Worm (Caenorhabditis elegans): ENCODE data around the gene F21C10.3.
A peak's percentile ranks its signal among the peaks of the same experiment; 100 is the strongest.

F21C10.3 gene

ce11 chrV:9141297-9141696 is 13.4 kb downstream of the F21C10.3 start, which contains the start of gene pitr-3:
Gene pitr-3 (minus strand): TSS chrV:9141397.
- TF ChIP-seq lin-39 (tag; optimal IDR thresholded peaks at IDR 0.05) (no peak), hlh-4 (tag; optimal IDR thresholded peaks at IDR 0.05) (no peak), tlp-1 (tag; optimal IDR thresholded peaks at IDR 0.05) (no peak), lin-35 (GFP tag; optimal IDR thresholded peaks at IDR 0.05) (no peak), elt-3 (tag; optimal IDR thresholded peaks at IDR 0.05) (no peak)

ce11 chrV:9143896-9144295 is 16.0 kb downstream of the F21C10.3 start:
- TF ChIP-seq lin-14 (GFP tag; optimal IDR thresholded peaks at IDR 0.05) (peak; percentile 19), efl-1 (optimal IDR thresholded peaks at IDR 0.05) (no peak), efl-1 (GFP tag; optimal IDR thresholded peaks at IDR 0.05 in 1 of 2) (peak in 1 of 2 experiments; percentile 73), nhr-71 (tag; optimal IDR thresholded peaks at IDR 0.05) (peak; percentile 14), nhr-85 (tag) (peak; percentile 27), nhr-20 (tag; optimal IDR thresholded peaks at IDR 0.05) (peak; percentile 74), sup-37 (GFP tag; optimal IDR thresholded peaks at IDR 0.05) (no peak), pax-3 (tag; optimal IDR thresholded peaks at IDR 0.05) (no peak), hlh-4 (tag; optimal IDR thresholded peaks at IDR 0.05) (no peak), nhr-19 (GFP tag; conservative IDR thresholded peaks at IDR 0.05) (no peak), aly-2 (tag; optimal IDR thresholded peaks at IDR 0.05) (no peak), blmp-1 (tag; optimal IDR thresholded peaks at IDR 0.05) (peak; percentile 60), zip-4 (GFP tag; optimal IDR thresholded peaks at IDR 0.05) (no peak), elt-3 (tag; optimal IDR thresholded peaks at IDR 0.05) (peak in 2 of 6 experiments; percentile 15 to 53)

ce11 chrV:9146196-9146595 is 18.3 kb downstream of the F21C10.3 start:
- TF ChIP-seq egl-13 (tag; optimal IDR thresholded peaks at IDR 0.05) = no peak
- no peak for TF ChIP-seq hlh-17 (GFP tag; optimal IDR thresholded peaks at IDR 0.05; ENCODE audit: borderline replicate concordance)
- no peak for TF ChIP-seq hpl-2 (GFP tag; optimal IDR thresholded peaks at IDR 0.05)
- no peak for TF ChIP-seq hlh-4 (tag; optimal IDR thresholded peaks at IDR 0.05)
- TF ChIP-seq efl-1 (optimal IDR thresholded peaks at IDR 0.05) = no peak
- TF ChIP-seq efl-1 (GFP tag; optimal IDR thresholded peaks at IDR 0.05 in 1 of 2) = peak in 1 of 2 experiments; percentile 70
- no peak for TF ChIP-seq C04F5.9 (tag; optimal IDR thresholded peaks at IDR 0.05)
- no peak for TF ChIP-seq ceh-63 (GFP tag; optimal IDR thresholded peaks at IDR 0.05)
- no peak for TF ChIP-seq F16B12.6 (tag; optimal IDR thresholded peaks at IDR 0.05)
- no peak for TF ChIP-seq irx-1 (tag; optimal IDR thresholded peaks at IDR 0.05)
- TF ChIP-seq mep-1 (tag; optimal IDR thresholded peaks at IDR 0.05) = no peak
- TF ChIP-seq elt-2 (tag; optimal IDR thresholded peaks at IDR 0.05) = peak; percentile 90
- no peak for TF ChIP-seq lir-3 (tag; optimal IDR thresholded peaks at IDR 0.05; ENCODE audit: poor library complexity)
- no peak for TF ChIP-seq pqm-1 (tag; optimal IDR thresholded peaks at IDR 0.05)
- no peak for TF ChIP-seq jun-1 (tag; optimal IDR thresholded peaks at IDR 0.05)
- no peak for TF ChIP-seq nhr-84 (tag; optimal IDR thresholded peaks at IDR 0.05)
- TF ChIP-seq nhr-85 (tag) = peak; percentile 23
- no peak for TF ChIP-seq sox-4 (tag; optimal IDR thresholded peaks at IDR 0.05)
- TF ChIP-seq nhr-11 (tag; optimal IDR thresholded peaks at IDR 0.05) = no peak

ce11 chrV:9146849-9147557 is 19.1 kb downstream of the F21C10.3 start, which contains the start of gene spl-2:
Gene spl-2 (minus strand): TSS chrV:9146899.
- TF ChIP-seq mep-1 (tag; optimal IDR thresholded peaks at IDR 0.05) = peak; percentile 27
- peak in 1 of 2 experiments; percentile 4 for TF ChIP-seq mdl-1 (tag; optimal IDR thresholded peaks at IDR 0.05)
- TF ChIP-seq nhr-90 (tag; optimal IDR thresholded peaks at IDR 0.05; ENCODE audit: poor library complexity) = peak; percentile 29
- no peak for TF ChIP-seq lsy-2 (tag; optimal IDR thresholded peaks at IDR 0.05)
- TF ChIP-seq hpl-2 (GFP tag; optimal IDR thresholded peaks at IDR 0.05) = no peak
- peak; percentile 17 for TF ChIP-seq tbx-2 (tag; optimal IDR thresholded peaks at IDR 0.05)
- peak; percentile 83 for TF ChIP-seq lin-14 (GFP tag; optimal IDR thresholded peaks at IDR 0.05)
- TF ChIP-seq blmp-1 (tag; optimal IDR thresholded peaks at IDR 0.05) = peak; percentile 85
- TF ChIP-seq grh-1 (GFP tag; IDR thresholded peaks at IDR 0.05) = 0 out of 2 replicates have a peak, but pooled peaks have one; percentile 40
- peak in 2 of 6 experiments; percentile 5 to 13 for TF ChIP-seq elt-3 (tag; optimal IDR thresholded peaks at IDR 0.05)
- TF ChIP-seq hlh-17 (GFP tag; optimal IDR thresholded peaks at IDR 0.05; ENCODE audit: borderline replicate concordance) = no peak
- peak; percentile 70 for TF ChIP-seq nhr-20 (tag; optimal IDR thresholded peaks at IDR 0.05)
- TF ChIP-seq sox-4 (tag; optimal IDR thresholded peaks at IDR 0.05) = no peak
- TF ChIP-seq nhr-85 (tag) = peak; percentile 98
- TF ChIP-seq snu-23 (GFP tag; optimal IDR thresholded peaks at IDR 0.05) = peak; percentile 35
- no peak for TF ChIP-seq sup-37 (GFP tag; optimal IDR thresholded peaks at IDR 0.05)
- peak; percentile 17; the same call in 1 of the 2 replicates for TF ChIP-seq nhr-19 (GFP tag; conservative IDR thresholded peaks at IDR 0.05)
- TF ChIP-seq elt-2 (tag; optimal IDR thresholded peaks at IDR 0.05) = peak; percentile 21
- TF ChIP-seq nhr-71 (tag; optimal IDR thresholded peaks at IDR 0.05) = peak; percentile 63
- TF ChIP-seq ztf-11 (tag; optimal IDR thresholded peaks at IDR 0.05) = no peak
- no peak for TF ChIP-seq aly-2 (tag; optimal IDR thresholded peaks at IDR 0.05)

All from whole organism, L1 larva.